Fruit fly (Drosophila melanogaster): ENCODE measurements around the gene skd.

skd gene

DNA sequence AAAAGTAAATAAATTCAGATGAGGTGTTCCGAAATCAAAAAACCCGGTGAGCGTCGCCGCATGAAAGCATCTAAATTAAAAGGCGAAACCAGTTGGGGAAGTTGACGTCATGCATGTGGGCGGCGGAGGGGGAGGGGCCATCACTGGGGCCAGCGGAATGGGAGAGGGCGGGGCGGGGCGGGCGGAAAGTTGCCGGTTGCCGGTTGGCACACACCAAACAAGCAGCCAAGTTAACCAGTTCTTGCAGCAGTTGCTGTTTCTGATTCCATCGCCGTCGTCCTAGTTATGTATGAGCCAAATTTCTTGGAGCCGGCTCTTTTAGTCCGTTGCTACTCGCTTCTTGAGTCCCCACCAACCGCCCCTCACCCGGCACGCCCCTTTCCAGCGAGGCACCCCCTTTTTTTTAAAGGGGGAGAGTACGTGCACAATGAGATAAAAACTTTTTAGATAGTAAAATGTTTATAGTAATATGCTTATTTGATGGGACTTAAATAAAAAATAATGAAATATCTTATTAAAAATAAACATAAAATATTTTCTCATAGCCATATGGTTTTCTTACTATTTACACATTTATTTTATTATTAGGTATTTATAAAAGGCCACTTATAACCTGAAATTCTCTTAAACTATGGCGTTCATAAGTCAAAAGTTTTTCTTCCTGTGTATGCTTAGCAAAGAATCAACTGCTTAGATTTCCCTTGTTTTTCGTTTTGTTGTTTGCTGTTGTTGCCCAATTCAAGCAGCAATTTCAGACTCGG, 25.1 kb upstream of the skd start (continued):
- TF ChIP-seq tin (GFP tag; optimal IDR thresholded peaks at IDR 0.05): no peak
- no peak for TF ChIP-seq cg (GFP tag; optimal IDR thresholded peaks at IDR 0.05)
- TF ChIP-seq CG4424 (GFP tag; optimal IDR thresholded peaks at IDR 0.05): no peak
- TF ChIP-seq Dip3 (GFP tag; optimal IDR thresholded peaks at IDR 0.05): no peak
- TF ChIP-seq CG15073 (GFP tag; optimal IDR thresholded peaks at IDR 0.05): no peak
- TF ChIP-seq CG11456 (GFP tag; IDR thresholded peaks at IDR 0.05): no peak
- no peak for TF ChIP-seq HmgD (GFP tag; optimal IDR thresholded peaks at IDR 0.05)
- no peak for TF ChIP-seq sna (GFP tag; IDR thresholded peaks at IDR 0.05; ENCODE audit: partially characterized antibody)
- TF ChIP-seq CG13424 (tag; optimal IDR thresholded peaks at IDR 0.05): no peak
- TF ChIP-seq CG14050 (GFP tag; IDR thresholded peaks at IDR 0.05): no peak
- TF ChIP-seq klu (GFP tag; IDR thresholded peaks at IDR 0.05): peak; percentile 68
- no peak for TF ChIP-seq sob (GFP tag; IDR thresholded peaks at IDR 0.05)
- TF ChIP-seq wdn (GFP tag; IDR thresholded peaks at IDR 0.05): no peak
- no peak for TF ChIP-seq CG5953 (GFP tag; IDR thresholded peaks at IDR 0.05)
- TF ChIP-seq ci (GFP tag; IDR thresholded peaks at IDR 0.05): no peak
- no peak for TF ChIP-seq CG11723 (GFP tag; optimal IDR thresholded peaks at IDR 0.05)
- no peak for TF ChIP-seq bcd (GFP tag; optimal IDR thresholded peaks at IDR 0.05)
- TF ChIP-seq da (GFP tag; optimal IDR thresholded peaks at IDR 0.05): no peak
- TF ChIP-seq Bteb2 (GFP tag; optimal IDR thresholded peaks at IDR 0.05): no peak
- TF ChIP-seq Fer1 (GFP tag; optimal IDR thresholded peaks at IDR 0.05): no peak
- 0 out of 2 replicates have a peak, but pooled peaks have one; percentile 22 for TF ChIP-seq tna (GFP tag; IDR thresholded peaks at IDR 0.05; ENCODE audit: partially characterized antibody)
- no peak for TF ChIP-seq MTF-1 (GFP tag; optimal IDR thresholded peaks at IDR 0.05; ENCODE audit: borderline replicate concordance)
- no peak for TF ChIP-seq chn (GFP tag; optimal IDR thresholded peaks at IDR 0.05)
- no peak for TF ChIP-seq Dref (GFP tag; IDR thresholded peaks at IDR 0.05)
- no peak for TF ChIP-seq lilli (GFP tag; optimal IDR thresholded peaks at IDR 0.05)
- TF ChIP-seq CG30403 (GFP tag; optimal IDR thresholded peaks at IDR 0.05): no peak
- no peak for TF ChIP-seq HLHmδ (GFP tag; optimal IDR thresholded peaks at IDR 0.05)
- no peak for TF ChIP-seq ranshi (GFP tag; IDR thresholded peaks at IDR 0.05)
- TF ChIP-seq Drgx (GFP tag; IDR thresholded peaks at IDR 0.05): peak; percentile 20
- TF ChIP-seq dati (GFP tag; IDR thresholded peaks at IDR 0.05): peak; percentile 16; the same call in 1 of the 2 replicates
- no peak for TF ChIP-seq ind (GFP tag; optimal IDR thresholded peaks at IDR 0.05)
- no peak for TF ChIP-seq fd64A (GFP tag; optimal IDR thresholded peaks at IDR 0.05)
- no peak for TF ChIP-seq CG9797 (GFP tag; optimal IDR thresholded peaks at IDR 0.05)
- TF ChIP-seq Optix (GFP tag; IDR thresholded peaks at IDR 0.05): no peak
- TF ChIP-seq fd102C (GFP tag; optimal IDR thresholded peaks at IDR 0.05): no peak
- no peak for TF ChIP-seq Myb (GFP tag; optimal IDR thresholded peaks at IDR 0.05)
- no peak for TF ChIP-seq dmrt11E (tag; optimal IDR thresholded peaks at IDR 0.05)
- no peak for TF ChIP-seq Mad (GFP tag; optimal IDR thresholded peaks at IDR 0.05)
- no peak for TF ChIP-seq CG33557 (GFP tag; optimal IDR thresholded peaks at IDR 0.05)
- TF ChIP-seq amos (GFP tag; IDR thresholded peaks at IDR 0.05; ENCODE audit: partially characterized antibody): no peak
- no peak for TF ChIP-seq cwo (GFP tag; optimal IDR thresholded peaks at IDR 0.05)
- TF ChIP-seq GATAe (GFP tag; conservative IDR thresholded peaks at IDR 0.05): no peak
- no peak for TF ChIP-seq gfzf (GFP tag; optimal IDR thresholded peaks at IDR 0.05)
- peak; percentile 93 for TF ChIP-seq crol (GFP tag; IDR thresholded peaks at IDR 0.05)
- TF ChIP-seq Dip2 (GFP tag; IDR thresholded peaks at IDR 0.05): no peak
- no peak for TF ChIP-seq CG9817 (tag; optimal IDR thresholded peaks at IDR 0.05)
- TF ChIP-seq CG13775 (GFP tag; optimal IDR thresholded peaks at IDR 0.05): no peak
- TF ChIP-seq trem (tag; optimal IDR thresholded peaks at IDR 0.05): no peak
- no peak for TF ChIP-seq ewg (GFP tag; optimal IDR thresholded peaks at IDR 0.05)
- no peak for TF ChIP-seq Doc2 (GFP tag; IDR thresholded peaks at IDR 0.05)
- TF ChIP-seq Lim3 (GFP tag; IDR thresholded peaks at IDR 0.05): no peak
